Worm (Caenorhabditis elegans) whole organism, late embryonic: ENCODE measurements around the gene R12B2.8.

Source experiments
- C08G9.2 ChIP-seq: sonication (generic microtip); optimal IDR thresholded peaks from 2 replicates; lab custom pipeline; 2016; ENCODE audit warnings: mild to moderate bottlenecking, missing genetic modification characterization, moderate library complexity, missing compliant biosample characterization
- C38D4.7 ChIP-seq: fragments of 200-800 bp; sonication (Bioruptor generic); optimal IDR thresholded peaks from 2 replicates; lab custom pipeline; 2018; ENCODE audit warnings: mild to moderate bottlenecking, missing genetic modification characterization, moderate library complexity, missing compliant biosample characterization
- K02D7.2 ChIP-seq: sonication (generic microtip); optimal IDR thresholded peaks from 2 replicates; lab custom pipeline; 2017; ENCODE audit warnings: mild to moderate bottlenecking, missing genetic modification characterization, missing compliant biosample characterization
- K09A11.1 ChIP-seq: sonication (generic microtip); optimal IDR thresholded peaks from 2 replicates; lab custom pipeline; 2017; ENCODE audit warnings: antibody characterized with exemption, mild to moderate bottlenecking, missing genetic modification characterization, missing compliant biosample characterization; ENCODE audit not compliant: insufficient read depth
- T23F11.4 ChIP-seq: fragments of 200-800 bp; sonication (Bioruptor generic); optimal IDR thresholded peaks from 2 replicates; lab custom pipeline; 2018; ENCODE audit warnings: mild to moderate bottlenecking, missing genetic modification characterization, missing compliant biosample characterization
- ahr-1 ChIP-seq: sonication (generic microtip); optimal IDR thresholded peaks from 2 replicates; lab custom pipeline; 2016; ENCODE audit warnings: missing genetic modification characterization, missing compliant biosample characterization
- ama-1 ChIP-seq: fragments of 150-350 bp; optimal IDR thresholded peaks from 2 replicates; lab custom pipeline; 2014
- ceh-14 ChIP-seq: sonication (generic microtip); optimal IDR thresholded peaks from 2 replicates; lab custom pipeline; 2016; ENCODE audit warnings: missing genotype, missing genetic modification characterization, missing compliant biosample characterization
- ceh-18 ChIP-seq: sonication (generic microtip); optimal IDR thresholded peaks from 2 replicates; lab custom pipeline; 2016; ENCODE audit warnings: missing genetic modification characterization, missing compliant biosample characterization
- ceh-22 ChIP-seq: sonication (generic microtip); optimal IDR thresholded peaks from 2 replicates; lab custom pipeline; 2017; ENCODE audit warnings: missing biosample characterization, missing genetic modification characterization
- ceh-31 ChIP-seq: sonication (generic microtip); optimal IDR thresholded peaks from 2 replicates; lab custom pipeline; 2016; ENCODE audit warnings: missing genetic modification characterization, missing compliant biosample characterization
- ceh-34 ChIP-seq: sonication (generic microtip); optimal IDR thresholded peaks from 2 replicates; lab custom pipeline; 2016; ENCODE audit warnings: mild to moderate bottlenecking, missing genetic modification characterization, missing compliant biosample characterization
- ceh-6 ChIP-seq: fragments of 200-800 bp; sonication (Bioruptor generic); optimal IDR thresholded peaks from 2 replicates; lab custom pipeline; 2018; ENCODE audit warnings: mild to moderate bottlenecking, missing genetic modification characterization, missing compliant biosample characterization
- ceh-9 ChIP-seq: sonication (generic microtip); optimal IDR thresholded peaks from 2 replicates; lab custom pipeline; 2016; ENCODE audit warnings: mild to moderate bottlenecking, missing genetic modification characterization, inconsistent platforms, missing compliant biosample characterization
- che-1 ChIP-seq: sonication (generic microtip); optimal IDR thresholded peaks from 2 replicates; lab custom pipeline; 2016; ENCODE audit warnings: mild to moderate bottlenecking, missing genetic modification characterization, missing compliant biosample characterization
- dve-1 ChIP-seq: sonication (generic microtip); optimal IDR thresholded peaks from 2 replicates; lab custom pipeline; 2017; ENCODE audit warnings: antibody characterized with exemption, mild to moderate bottlenecking, missing genetic modification characterization, missing compliant biosample characterization
- elt-4 ChIP-seq: sonication (generic microtip); optimal IDR thresholded peaks from 2 replicates; lab custom pipeline; 2016; ENCODE audit warnings: missing genetic modification characterization, missing compliant biosample characterization
- ets-4 ChIP-seq: sonication (generic microtip); optimal IDR thresholded peaks from 2 replicates; lab custom pipeline; 2016; ENCODE audit warnings: missing genetic modification characterization, missing compliant biosample characterization
- eyg-1 ChIP-seq: sonication (generic microtip); optimal IDR thresholded peaks from 2 replicates; lab custom pipeline; 2016; ENCODE audit warnings: missing genotype, missing genetic modification characterization, missing compliant biosample characterization
- gmeb-2 ChIP-seq: sonication (generic microtip); optimal IDR thresholded peaks from 2 replicates; lab custom pipeline; 2016; ENCODE audit warnings: missing genetic modification characterization, inconsistent platforms, missing compliant biosample characterization
- hlh-6 ChIP-seq: sonication (generic microtip); optimal IDR thresholded peaks from 2 replicates; lab custom pipeline; 2016; ENCODE audit warnings: missing genotype, missing genetic modification characterization, missing compliant biosample characterization
- lim-6 ChIP-seq: sonication (generic microtip); optimal IDR thresholded peaks from 2 replicates; lab custom pipeline; 2016; ENCODE audit warnings: missing genetic modification characterization, missing compliant biosample characterization
- lin-11 ChIP-seq: fragments of 200-800 bp; sonication (Bioruptor generic); optimal IDR thresholded peaks from 2 replicates; lab custom pipeline; 2018; ENCODE audit warnings: mild to moderate bottlenecking, missing genetic modification characterization, missing compliant biosample characterization
- mec-3 ChIP-seq: sonication (generic microtip); optimal IDR thresholded peaks from 2 replicates; lab custom pipeline; 2016; ENCODE audit warnings: borderline replicate concordance, missing genetic modification characterization, missing compliant biosample characterization
- nfya-1 ChIP-seq: sonication (generic microtip); optimal IDR thresholded peaks from 2 replicates; lab custom pipeline; 2017; ENCODE audit warnings: missing genetic modification characterization, mild to moderate bottlenecking, missing compliant biosample characterization, antibody characterized with exemption, moderate library complexity
- pha-2 ChIP-seq: sonication (generic microtip); optimal IDR thresholded peaks from 2 replicates; lab custom pipeline; 2017; ENCODE audit warnings: mild to moderate bottlenecking, missing genetic modification characterization, missing compliant biosample characterization
- pqm-1 ChIP-seq: sonication (generic microtip); optimal IDR thresholded peaks from 2 replicates; lab custom pipeline; 2016; ENCODE audit warnings: missing genetic modification characterization, missing compliant biosample characterization
- pros-1 ChIP-seq: fragments of 150-350 bp; optimal IDR thresholded peaks from 2 replicates; lab custom pipeline; 2014; ENCODE audit warnings: missing biosample characterization, missing genetic modification reagents, missing genetic modification characterization
- rnt-1 ChIP-seq: sonication (generic microtip); optimal IDR thresholded peaks from 2 replicates; lab custom pipeline; 2016; ENCODE audit warnings: missing genetic modification characterization, missing compliant biosample characterization
- sdc-2 ChIP-seq: sonication (generic microtip); optimal IDR thresholded peaks from 2 replicates; lab custom pipeline; 2016; ENCODE audit warnings: missing genotype, missing genetic modification characterization, missing compliant biosample characterization
- sox-2 ChIP-seq: fragments of 200-800 bp; sonication (Bioruptor generic); IDR thresholded peaks from 2 replicates; pipeline ENCODE4 v1.3.6; 2022; ENCODE audit warnings: missing genetic modification reagents, missing genetic modification characterization, missing compliant biosample characterization
- sox-4 ChIP-seq: sonication (generic microtip); optimal IDR thresholded peaks from 2 replicates; lab custom pipeline; 2017; ENCODE audit warnings: mild to moderate bottlenecking, missing genetic modification characterization, inconsistent platforms, missing compliant biosample characterization
- syd-9 ChIP-seq: sonication (generic microtip); optimal IDR thresholded peaks from 2 replicates; lab custom pipeline; 2016; ENCODE audit warnings: mild to moderate bottlenecking, missing genetic modification characterization, moderate library complexity, missing compliant biosample characterization
- unc-3 ChIP-seq, 2 experiments: fragments of 200-800 bp in 1 of 2; sonication (Bioruptor generic) in 1 of 2; sonication (generic microtip) in 1 of 2; conservative IDR thresholded peaks in 1 of 2; optimal IDR thresholded peaks in 1 of 2; 2 replicates each; pipeline versions ENCODE4 v1.3.6 to Lab custom; 2016 to 2022; ENCODE audit warnings: missing compliant biosample characterization in 2 of 2, missing genetic modification characterization in 2 of 2, missing genetic modification reagents in 1 of 2
- unc-42 ChIP-seq: sonication (generic microtip); optimal IDR thresholded peaks from 2 replicates; lab custom pipeline; 2016; ENCODE audit warnings: missing genotype, missing genetic modification characterization, missing compliant biosample characterization

R12B2.8 gene

ce11 chrIII:5822816-5823215 is 901 bp upstream of the R12B2.8 start:
- peak; percentile 63 for TF ChIP-seq unc-42 (tag; lab: Kevin White, UChicago)
- TF ChIP-seq ahr-1: no peak

ce11 chrIII:5824450-5824972 is 794 bp downstream of the R12B2.8 start:
- no peak for TF ChIP-seq rnt-1 (tag; lab: Kevin White, UChicago)
- TF ChIP-seq ceh-31 (tag; lab: Kevin White, UChicago): peak; percentile 26

ce11 chrIII:5826895-5827437 is 3.2 kb downstream of the R12B2.8 start:
- TF ChIP-seq unc-3 (GFP tag; conservative IDR thresholded peaks at IDR 0.05; lab: Robert Waterston, UW) (no peak), unc-3 (tag; optimal IDR thresholded peaks at IDR 0.05; lab: Kevin White, UChicago) (no peak), lin-11 (tag; lab: Kevin White, UChicago) (no peak), C38D4.7 (GFP tag; lab: Kevin White, UChicago) (no peak), K02D7.2 (tag; lab: Kevin White, UChicago) (no peak), ama-1 (no peak), ceh-18 (tag; lab: Kevin White, UChicago) (no peak), pros-1 (tag; lab: Kevin White, UChicago) (no peak), ets-4 (peak; percentile 19), unc-42 (tag; lab: Kevin White, UChicago) (peak; percentile 95), pha-2 (tag; lab: Kevin White, UChicago) (no peak), ceh-31 (tag; lab: Kevin White, UChicago) (no peak)

ce11 chrIII:5828065-5828464 is 4.3 kb downstream of the R12B2.8 start:
- TF ChIP-seq mec-3 (tag; lab: Kevin White, UChicago): no peak
- no peak for TF ChIP-seq lim-6
- TF ChIP-seq che-1 (tag; lab: Kevin White, UChicago): peak; percentile 23
- no peak for TF ChIP-seq hlh-6 (tag; lab: Kevin White, UChicago)
- TF ChIP-seq sdc-2 (tag; lab: Kevin White, UChicago): no peak
- TF ChIP-seq rnt-1 (tag; lab: Kevin White, UChicago): no peak
- no peak for TF ChIP-seq ceh-6 (GFP tag; lab: Kevin White, UChicago)

ce11 chrIII:5832442-5832841 is 8.7 kb downstream of the R12B2.8 start:
- TF ChIP-seq ceh-14 (tag; lab: Kevin White, UChicago): no peak
- no peak for TF ChIP-seq pros-1 (tag; lab: Kevin White, UChicago)
- no peak for TF ChIP-seq syd-9
- no peak for TF ChIP-seq nfya-1 (tag; lab: Kevin White, UChicago)
- TF ChIP-seq ahr-1: no peak
- no peak for TF ChIP-seq ceh-18 (tag; lab: Kevin White, UChicago)
- TF ChIP-seq sox-4 (tag; lab: Kevin White, UChicago): no peak
- no peak for TF ChIP-seq pqm-1
- no peak for TF ChIP-seq K09A11.1 (tag; lab: Kevin White, UChicago)
- TF ChIP-seq ceh-34 (tag; lab: Kevin White, UChicago): no peak
- no peak for TF ChIP-seq dve-1
- TF ChIP-seq eyg-1 (tag; lab: Kevin White, UChicago): no peak
- TF ChIP-seq ceh-9: no peak
- TF ChIP-seq C08G9.2 (tag; lab: Kevin White, UChicago): no peak
- no peak for TF ChIP-seq T23F11.4 (GFP tag; lab: Kevin White, UChicago)
- TF ChIP-seq gmeb-2 (tag; lab: Kevin White, UChicago): no peak
- no peak for TF ChIP-seq ets-4
- no peak for TF ChIP-seq sox-2 (GFP tag; lab: Robert Waterston, UW)
- no peak for TF ChIP-seq elt-4 (tag; lab: Kevin White, UChicago)
- no peak for TF ChIP-seq ceh-22 (tag; lab: Kevin White, UChicago)
